Fruit fly (Drosophila melanogaster) whole organism, embryonic: ENCODE data around the gene PH4alphaNE3.

ENCODE experiments used
- Blimp-1 ChIP-seq: fragments of 200-800 bp; sonication (Bioruptor generic); optimal IDR thresholded peaks from 3 replicates; lab custom pipeline; 2018; ENCODE audit warnings: missing biosample characterization, missing genetic modification characterization, mild to moderate bottlenecking, moderate library complexity, missing genetic modification reagents
- CG1024 ChIP-seq: fragments of 200-800 bp; sonication (Bioruptor generic); IDR thresholded peaks from 2 replicates; pipeline ENCODE4 v1.3.6; 2022; ENCODE audit warnings: missing biosample characterization, missing genetic modification characterization
- CG10321 ChIP-seq: fragments of 200-800 bp; sonication (Bioruptor generic); IDR thresholded peaks from 2 replicates; pipeline ENCODE4 v1.3.6; 2022; ENCODE audit warnings: missing biosample characterization, missing genetic modification characterization
- CG11456 ChIP-seq: fragments of 200-800 bp; sonication (Bioruptor generic); IDR thresholded peaks from 3 replicates; pipeline ENCODE4 v1.3.6; 2022; ENCODE audit warnings: missing biosample characterization, missing genetic modification characterization
- CG11696 ChIP-seq: fragments of 200-800 bp; sonication (Bioruptor generic); IDR thresholded peaks from 2 replicates; pipeline ENCODE4 v1.3.6; 2022; ENCODE audit warnings: missing biosample characterization, missing genetic modification characterization
- CG12219 ChIP-seq: fragments of 200-800 bp; sonication (Bioruptor generic); optimal IDR thresholded peaks from 3 replicates; lab custom pipeline; 2018; ENCODE audit warnings: missing biosample characterization, mild to moderate bottlenecking, missing genetic modification characterization
- CG12299 ChIP-seq: fragments of 200-800 bp; sonication (Bioruptor generic); optimal IDR thresholded peaks from 2 replicates; lab custom pipeline; 2018; ENCODE audit warnings: missing biosample characterization, mild to moderate bottlenecking, missing genetic modification characterization
- CG13424 ChIP-seq: fragments of 200-800 bp; sonication (Bioruptor generic); optimal IDR thresholded peaks from 2 replicates; lab custom pipeline; 2019; ENCODE audit warnings: missing biosample characterization, mild to moderate bottlenecking, missing genetic modification characterization, moderate library complexity
- CG13894 ChIP-seq: fragments of 200-800 bp; sonication (Bioruptor generic); optimal IDR thresholded peaks from 3 replicates; lab custom pipeline; 2018; ENCODE audit warnings: missing biosample characterization, mild to moderate bottlenecking, missing genetic modification characterization, moderate library complexity
- CG14860 ChIP-seq: fragments of 200-800 bp; sonication (Bioruptor generic); IDR thresholded peaks from 3 replicates; pipeline ENCODE4 v1.3.6; 2022; ENCODE audit warnings: missing biosample characterization, missing genetic modification characterization; ENCODE audit not compliant: partially characterized antibody
- CG15479 ChIP-seq: fragments of 200-800 bp; sonication (Bioruptor generic); optimal IDR thresholded peaks from 3 replicates; lab custom pipeline; 2019; ENCODE audit warnings: missing biosample characterization, mild to moderate bottlenecking, missing genetic modification characterization, moderate library complexity
- CG1603 ChIP-seq: fragments of 200-800 bp; sonication (Bioruptor generic); optimal IDR thresholded peaks from 2 replicates; lab custom pipeline; 2019; ENCODE audit warnings: missing biosample characterization, mild to moderate bottlenecking, missing genetic modification characterization, moderate library complexity
- CG16813 ChIP-seq: fragments of 200-800 bp; sonication (Bioruptor generic); IDR thresholded peaks from 3 replicates; pipeline ENCODE4 v1.3.6; 2022; ENCODE audit warnings: missing biosample characterization, missing genetic modification characterization; ENCODE audit not compliant: partially characterized antibody
- CG18599 ChIP-seq: fragments of 200-800 bp; sonication (Bioruptor generic); optimal IDR thresholded peaks from 3 replicates; lab custom pipeline; 2017; ENCODE audit warnings: missing biosample characterization, missing genetic modification characterization, mild to moderate bottlenecking, moderate library complexity, missing genetic modification reagents
- CG18619 ChIP-seq: fragments of 200-800 bp; sonication (Bioruptor generic); optimal IDR thresholded peaks from 3 replicates; lab custom pipeline; 2017; ENCODE audit warnings: missing biosample characterization, mild to moderate bottlenecking, missing genetic modification characterization
- CG2889 ChIP-seq: fragments of 200-800 bp; sonication (Bioruptor generic); IDR thresholded peaks from 3 replicates; pipeline ENCODE4 v1.3.6; 2022; ENCODE audit warnings: missing biosample characterization, missing genetic modification characterization
- CG32532 ChIP-seq: fragments of 200-800 bp; sonication (Bioruptor generic); IDR thresholded peaks from 2 replicates; pipeline ENCODE4 v1.3.6; 2022; ENCODE audit warnings: missing biosample characterization, missing genetic modification characterization
- CG32767 ChIP-seq: fragments of 200-800 bp; sonication (Bioruptor generic); IDR thresholded peaks from 2 replicates; pipeline ENCODE4 v1.3.6; 2022; ENCODE audit warnings: missing biosample characterization, missing genetic modification characterization
- CG32772 ChIP-seq: fragments of 200-800 bp; sonication (Bioruptor generic); IDR thresholded peaks from 2 replicates; pipeline ENCODE4 v1.3.6; 2022; ENCODE audit warnings: missing biosample characterization, missing genetic modification characterization
- CG33213 ChIP-seq: fragments of 200-800 bp; sonication (Bioruptor generic); optimal IDR thresholded peaks from 3 replicates; lab custom pipeline; 2016; ENCODE audit warnings: missing biosample characterization, missing genetic modification characterization
- CG33557 ChIP-seq: fragments of 200-800 bp; sonication (Bioruptor generic); optimal IDR thresholded peaks from 2 replicates; lab custom pipeline; 2019; ENCODE audit warnings: missing biosample characterization, mild to moderate bottlenecking, missing genetic modification characterization, moderate library complexity
- CG34422 ChIP-seq: fragments of 200-800 bp; sonication (Bioruptor generic); IDR thresholded peaks from 3 replicates; pipeline ENCODE4 v1.3.6; 2022; ENCODE audit warnings: missing biosample characterization, missing genetic modification characterization
- CG3726 ChIP-seq: fragments of 200-800 bp; sonication (Bioruptor generic); IDR thresholded peaks from 3 replicates; pipeline ENCODE4, ENCODE4 v1.3.6; 2022; ENCODE audit warnings: missing biosample characterization, missing genetic modification characterization
- CG4424 ChIP-seq: fragments of 200-800 bp; sonication (Bioruptor generic); optimal IDR thresholded peaks from 3 replicates; lab custom pipeline; 2016; ENCODE audit warnings: missing biosample characterization, missing genetic modification characterization
- CG7271 ChIP-seq: fragments of 200-800 bp; sonication (Bioruptor generic); optimal IDR thresholded peaks from 2 replicates; lab custom pipeline; 2018; ENCODE audit warnings: missing biosample characterization, mild to moderate bottlenecking, missing genetic modification characterization, moderate library complexity
- CG9609 ChIP-seq: fragments of 200-800 bp; sonication (Bioruptor generic); optimal IDR thresholded peaks from 3 replicates; lab custom pipeline; 2016; ENCODE audit warnings: missing biosample characterization, missing genetic modification characterization
- CTCF ChIP-seq: fragments of 200-800 bp; sonication (Bioruptor generic); optimal IDR thresholded peaks from 2 replicates; lab custom pipeline; 2017; ENCODE audit warnings: missing biosample characterization, mild to moderate bottlenecking, missing genetic modification characterization, moderate library complexity
- D19A ChIP-seq: fragments of 200-800 bp; optimal IDR thresholded peaks from 3 replicates; lab custom pipeline; 2019; ENCODE audit warnings: missing biosample characterization, mild to moderate bottlenecking, missing genetic modification characterization, moderate library complexity
- Dad ChIP-seq: fragments of 200-800 bp; sonication (Bioruptor generic); optimal IDR thresholded peaks from 3 replicates; lab custom pipeline; 2016; ENCODE audit warnings: missing biosample characterization, missing genetic modification characterization
- Gsc ChIP-seq: fragments of 200-800 bp; sonication (Bioruptor generic); IDR thresholded peaks from 2 replicates; pipeline ENCODE4 v1.3.6; 2022; ENCODE audit warnings: missing biosample characterization, missing genetic modification characterization
- HLH3B ChIP-seq: fragments of 200-800 bp; sonication (Bioruptor generic); IDR thresholded peaks from 2 replicates; pipeline ENCODE4 v1.3.6; 2022; ENCODE audit warnings: missing biosample characterization, missing genetic modification characterization
- Hmr ChIP-seq: fragments of 200-800 bp; sonication (Bioruptor generic); optimal IDR thresholded peaks from 3 replicates; lab custom pipeline; 2017; ENCODE audit warnings: mild to moderate bottlenecking, missing biosample characterization, missing genetic modification reagents, missing genetic modification characterization
- Jarid2 ChIP-seq: fragments of 200-800 bp; sonication (Bioruptor generic); optimal IDR thresholded peaks from 3 replicates; lab custom pipeline; 2017; ENCODE audit warnings: mild to moderate bottlenecking, missing biosample characterization, missing genetic modification reagents, missing genetic modification characterization
- Lpt ChIP-seq: fragments of >200 bp; optimal IDR thresholded peaks from 2 replicates; lab custom pipeline; 2018; ENCODE audit warnings: missing biosample characterization, missing genetic modification characterization
- Optix ChIP-seq: fragments of 200-800 bp; sonication (Bioruptor generic); IDR thresholded peaks from 3 replicates; pipeline ENCODE4 v1.3.6; 2022; ENCODE audit warnings: missing biosample characterization, missing genetic modification characterization
- Side ChIP-seq: fragments of 200-800 bp; sonication (Bioruptor generic); optimal IDR thresholded peaks from 2 replicates; lab custom pipeline; 2016; ENCODE audit warnings: missing biosample characterization, missing genetic modification characterization
- Vsx1 ChIP-seq: fragments of 200-800 bp; sonication (Bioruptor generic); optimal IDR thresholded peaks from 2 replicates; lab custom pipeline; 2017; ENCODE audit warnings: missing biosample characterization, mild to moderate bottlenecking, missing genetic modification characterization, missing genetic modification reagents
- Xbp1 ChIP-seq: fragments of 200-800 bp; sonication (Bioruptor generic); optimal IDR thresholded peaks from 3 replicates; lab custom pipeline; 2016; ENCODE audit warnings: missing biosample characterization, mild to moderate bottlenecking, missing genetic modification characterization
- ase ChIP-seq: fragments of 200-800 bp; sonication (Bioruptor generic); IDR thresholded peaks from 3 replicates; pipeline ENCODE4 v1.3.6; 2022; ENCODE audit warnings: missing biosample characterization, missing genetic modification characterization
- cad ChIP-seq: fragments of >200 bp; optimal IDR thresholded peaks from 2 replicates; lab custom pipeline; 2017; ENCODE audit warnings: missing biosample characterization, missing genetic modification characterization
- dm ChIP-seq: fragments of 200-800 bp; sonication (Bioruptor generic); optimal IDR thresholded peaks from 3 replicates; lab custom pipeline; 2016; ENCODE audit warnings: missing biosample characterization, missing genetic modification characterization
- fd102C ChIP-seq: fragments of 200-800 bp; sonication (Bioruptor generic); optimal IDR thresholded peaks from 2 replicates; lab custom pipeline; 2018; ENCODE audit warnings: missing biosample characterization, mild to moderate bottlenecking, missing genetic modification characterization, moderate library complexity
- fd96Cb ChIP-seq: fragments of 200-800 bp; sonication (Bioruptor generic); optimal IDR thresholded peaks from 2 replicates; lab custom pipeline; 2018; ENCODE audit warnings: missing biosample characterization, mild to moderate bottlenecking, missing genetic modification characterization, moderate library complexity
- hbn ChIP-seq: fragments of 200-800 bp; sonication (Bioruptor generic); IDR thresholded peaks from 2 replicates; pipeline ENCODE4 v1.3.6; 2022; ENCODE audit warnings: missing biosample characterization, missing genetic modification characterization; ENCODE audit not compliant: partially characterized antibody
- hkb ChIP-seq, 2 experiments: fragments of 200-800 bp in 1 of 2; fragments of >200 bp in 1 of 2; sonication (Bioruptor generic) in 1 of 2; IDR thresholded peaks in 1 of 2; optimal IDR thresholded peaks in 1 of 2; 2 replicates each; pipeline versions ENCODE4 v1.3.6 to Lab custom; 2017 to 2022; ENCODE audit warnings: missing biosample characterization in 1 of 2, missing genetic modification characterization in 1 of 2
- peb ChIP-seq: fragments of 200-800 bp; sonication (Bioruptor generic); IDR thresholded peaks from 2 replicates; pipeline ENCODE4 v1.3.6; 2022; ENCODE audit warnings: missing biosample characterization, missing genetic modification characterization
- pho ChIP-seq: fragments of 200-800 bp; sonication (Bioruptor generic); optimal IDR thresholded peaks from 2 replicates; lab custom pipeline; 2016; ENCODE audit warnings: missing biosample characterization, missing genetic modification characterization
- sens-2 ChIP-seq: fragments of 200-800 bp; sonication (Bioruptor generic); IDR thresholded peaks from 2 replicates; pipeline ENCODE4 v1.3.6; 2022; ENCODE audit warnings: missing biosample characterization, missing genetic modification characterization
- unpg ChIP-seq: fragments of 200-800 bp; sonication (Bioruptor generic); optimal IDR thresholded peaks from 3 replicates; lab custom pipeline; 2018; ENCODE audit warnings: missing biosample characterization, mild to moderate bottlenecking, missing genetic modification characterization, moderate library complexity

PH4alphaNE3 gene

DNA sequence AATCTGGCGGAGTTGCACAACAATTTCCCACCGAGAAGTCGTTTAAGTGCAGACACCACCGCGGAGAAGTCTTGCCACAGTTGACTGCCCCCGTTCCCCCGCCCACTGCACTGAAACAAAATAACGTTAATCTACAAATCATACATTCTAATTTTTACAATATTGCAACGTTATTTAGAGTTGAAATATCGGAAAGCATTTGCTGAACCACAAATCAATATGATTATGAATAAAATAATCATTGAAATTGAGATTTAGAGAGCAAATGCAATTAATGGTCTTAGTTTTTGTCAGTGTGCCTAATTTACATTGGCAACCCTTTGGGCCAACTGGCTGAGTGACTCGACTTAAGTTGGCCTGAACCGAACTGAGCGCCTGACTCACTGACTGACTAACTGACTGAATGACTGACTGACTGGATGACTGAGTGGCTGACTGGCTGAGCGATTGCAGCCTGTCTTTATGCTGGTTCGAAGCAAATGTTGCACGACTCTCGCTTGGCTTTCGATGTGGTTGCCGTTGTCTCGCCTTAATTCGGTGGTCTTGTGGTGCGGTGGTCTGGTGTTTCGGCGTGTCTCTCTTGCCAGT, 33.3 kb upstream of the PH4alphaNE3 start (continued):
- TF ChIP-seq CG2889 (GFP tag; lab: Robert Waterston, UW) (peak; percentile 42; the same call in 1 of the 3 replicates), CG32767 (peak; percentile 76), cad (GFP tag; lab: Kevin White, UChicago) (no peak), CG4424 (GFP tag; lab: Kevin White, UChicago) (peak; percentile 84), Vsx1 (GFP tag; lab: Kevin White, UChicago) (peak; percentile 51), ase (GFP tag; lab: Robert Waterston, UW) (peak; percentile 81), CG32532 (peak; percentile 64; the same call in 1 of the 2 replicates), CG11696 (GFP tag; lab: Robert Waterston, UW) (peak; percentile 59), fd96Cb (tag; lab: Kevin White, UChicago) (peak; percentile 85), CTCF (GFP tag; lab: Kevin White, UChicago) (no peak), CG13894 (tag; lab: Kevin White, UChicago) (no peak), Gsc (GFP tag; lab: Robert Waterston, UW) (0 out of 2 replicates have a peak, but pooled peaks have one; percentile 23), CG10321 (GFP tag; lab: Robert Waterston, UW) (peak; percentile 40; the same call in 1 of the 2 replicates), HLH3B (peak; percentile 84), CG1603 (tag; lab: Kevin White, UChicago) (peak; percentile 96), CG7271 (tag; lab: Kevin White, UChicago) (no peak), CG33213 (GFP tag; lab: Kevin White, UChicago) (peak; percentile 42), sens-2 (GFP tag; lab: Robert Waterston, UW) (peak; percentile 64), CG33557 (GFP tag; lab: Kevin White, UChicago) (peak; percentile 74), Optix (GFP tag; lab: Robert Waterston, UW) (peak; percentile 72), hkb (optimal IDR thresholded peaks at IDR 0.05; lab: Kevin White, UChicago) (no peak), hkb (GFP tag; IDR thresholded peaks at IDR 0.05; lab: Robert Waterston, UW) (peak; percentile 89), unpg (GFP tag; lab: Kevin White, UChicago) (peak; percentile 93), peb (GFP tag; lab: Robert Waterston, UW) (0 out of 2 replicates have a peak, but pooled peaks have one; percentile 30), CG13424 (tag; lab: Kevin White, UChicago) (peak; percentile 85), D19A (peak; percentile 76), pho (peak; percentile 12), dm (GFP tag; lab: Kevin White, UChicago) (no peak), CG18599 (GFP tag; lab: Kevin White, UChicago) (peak; percentile 78), CG3726 (0 out of 3 replicates have a peak, but pooled peaks have one; percentile 50), CG11456 (GFP tag; lab: Robert Waterston, UW) (peak; percentile 72; the same call in 2 of the 3 replicates), Hmr (GFP tag; lab: Kevin White, UChicago) (peak; percentile 69), Lpt (no peak), Xbp1 (GFP tag; lab: Kevin White, UChicago) (peak; percentile 82), Jarid2 (GFP tag; lab: Kevin White, UChicago) (no peak), CG34422 (GFP tag; lab: Robert Waterston, UW) (peak; percentile 60; the same call in 2 of the 3 replicates), CG18619 (GFP tag; lab: Kevin White, UChicago) (peak; percentile 45), Blimp-1 (GFP tag; lab: Kevin White, UChicago) (peak; percentile 89), hbn (GFP tag; lab: Robert Waterston, UW) (no peak), CG15479 (GFP tag; lab: Kevin White, UChicago) (no peak), Side (GFP tag; lab: Kevin White, UChicago) (peak; percentile 59), CG16813 (no peak), CG1024 (peak; percentile 71), fd102C (no peak), CG9609 (GFP tag; lab: Kevin White, UChicago) (peak; percentile 46), CG12219 (peak; percentile 82), CG32772 (GFP tag; lab: Robert Waterston, UW) (peak; percentile 78), CG12299 (peak; percentile 72), CG14860 (GFP tag; lab: Robert Waterston, UW) (no peak), Dad (peak; percentile 55)
